Worm (Caenorhabditis elegans): Measurements from ENCODE around the gene srbc-48.

The srbc-48 gene

DNA sequence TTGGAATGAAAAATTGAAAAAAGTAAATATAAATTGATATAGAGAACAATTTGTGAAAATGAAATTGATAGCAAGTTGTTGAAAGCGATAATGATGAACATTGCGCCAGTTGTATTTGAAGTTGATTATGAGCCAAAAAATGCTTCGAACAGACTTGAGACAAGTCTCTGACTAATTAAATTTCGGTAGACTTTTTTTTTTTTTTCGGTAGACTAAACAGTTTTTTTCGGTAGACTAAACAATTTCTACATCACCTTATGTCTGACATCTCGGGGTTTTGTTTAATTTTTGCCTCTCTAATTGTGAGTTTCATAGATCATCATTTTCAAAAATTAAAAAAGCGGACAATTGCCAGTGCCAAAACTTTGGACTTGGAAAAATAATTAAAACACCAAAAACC, 13.5 kb downstream of the srbc-48 start, which contains the start of gene srbc-54:
Gene srbc-54 (minus strand): TSS at position 101 of the 400 bp plus-strand sequence.
- no peak for TF ChIP-seq ceh-8 (GFP tag; optimal IDR thresholded peaks at IDR 0.05)
- TF ChIP-seq mdl-1 (tag; optimal IDR thresholded peaks at IDR 0.05) = no peak
- TF ChIP-seq blmp-1 (tag; optimal IDR thresholded peaks at IDR 0.05) = no peak
- no peak for TF ChIP-seq lin-35 (GFP tag; optimal IDR thresholded peaks at IDR 0.05)
- TF ChIP-seq fkh-10 (GFP tag; optimal IDR thresholded peaks at IDR 0.05) = no peak
- TF ChIP-seq hlh-4 (tag; optimal IDR thresholded peaks at IDR 0.05) = no peak
- no peak for TF ChIP-seq lsy-2 (tag; optimal IDR thresholded peaks at IDR 0.05)
- no peak for TF ChIP-seq mep-1 (tag; optimal IDR thresholded peaks at IDR 0.05)
- no peak for TF ChIP-seq egl-27 (tag; optimal IDR thresholded peaks at IDR 0.05)
- no peak for TF ChIP-seq aha-1 (tag; optimal IDR thresholded peaks at IDR 0.05)
- TF ChIP-seq nhr-47 (tag; optimal IDR thresholded peaks at IDR 0.05) = no peak

DNA sequence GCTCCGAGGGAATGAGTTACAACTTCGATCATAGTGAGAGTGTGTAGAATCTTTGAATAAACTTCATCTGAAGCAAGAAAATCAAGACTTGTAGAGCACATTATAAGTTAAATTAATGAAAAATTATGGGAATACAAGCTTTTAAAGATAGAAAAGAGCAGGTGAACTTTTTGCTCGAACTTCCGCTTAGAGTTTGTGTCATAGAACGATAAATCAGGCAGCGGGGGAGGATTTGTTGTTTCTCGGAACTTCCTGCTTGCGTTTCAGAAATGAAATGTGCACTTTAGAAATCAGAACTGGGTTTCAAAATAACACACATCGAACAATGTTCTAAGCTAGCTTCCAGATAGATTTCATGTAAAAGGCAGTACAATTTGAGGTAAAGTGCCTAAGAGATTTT, 21.0 kb downstream of the srbc-48 start, which contains the start of gene srh-149:
Gene srh-149 (minus strand): TSS at position 101 of the 400 bp plus-strand sequence.
- no peak for TF ChIP-seq pag-3 (tag; optimal IDR thresholded peaks at IDR 0.05; ENCODE audit: borderline replicate concordance, insufficient read depth)
- TF ChIP-seq tlp-1 (tag; optimal IDR thresholded peaks at IDR 0.05) = no peak
- no peak for TF ChIP-seq sptf-1 (tag; optimal IDR thresholded peaks at IDR 0.05)
- TF ChIP-seq hlh-4 (tag; optimal IDR thresholded peaks at IDR 0.05) = peak; percentile 50

DNA sequence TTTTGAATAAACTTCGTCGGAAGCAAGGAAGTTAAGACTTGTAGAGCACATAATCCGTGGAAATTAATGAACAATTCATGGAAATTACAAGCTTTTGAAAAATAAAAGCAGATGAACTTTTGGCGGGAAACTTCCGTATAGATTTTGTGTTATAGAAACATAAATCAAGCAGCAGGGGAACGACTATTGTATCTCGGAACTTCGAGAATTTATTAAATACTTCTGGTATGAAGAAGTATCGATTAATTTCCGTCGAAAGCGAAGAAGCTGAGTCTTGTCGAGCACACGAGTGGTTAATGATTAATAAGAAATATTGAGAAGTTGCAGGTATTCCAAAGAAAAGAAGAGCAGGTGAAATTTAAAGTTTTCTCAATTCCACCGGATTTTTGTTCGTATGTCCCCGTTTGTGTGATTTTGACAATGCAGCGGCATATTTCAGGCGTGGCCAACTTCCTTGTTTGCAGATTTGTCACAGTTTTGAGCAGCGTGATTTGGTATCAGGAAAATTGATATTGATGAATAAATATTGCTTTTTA, 30.3 kb downstream of the srbc-48 start, which contains the start of gene srh-147:
Gene srh-147 (minus strand): TSS at position 51 of the 536 bp plus-strand sequence.
- TF ChIP-seq hlh-4 (tag; optimal IDR thresholded peaks at IDR 0.05) = peak; percentile 92

DNA sequence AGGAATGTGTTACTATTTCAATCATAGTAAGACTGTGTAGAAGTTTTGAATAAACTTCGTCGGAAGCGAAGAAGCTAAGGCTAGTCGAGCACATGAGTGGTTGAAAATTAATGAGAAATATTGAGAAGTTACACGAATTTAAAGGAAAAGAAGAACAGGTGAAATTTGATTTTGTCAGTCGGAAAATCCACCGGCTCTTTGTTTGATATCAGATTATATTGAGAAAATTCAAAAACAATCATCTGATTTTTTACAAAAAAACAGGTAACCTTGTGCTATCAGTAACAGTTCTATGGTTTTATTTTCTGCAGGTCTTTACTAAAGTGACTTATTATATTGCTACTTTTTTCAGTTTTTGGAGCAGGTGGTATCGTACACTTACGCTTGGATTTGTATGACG, 38.2 kb downstream of the srbc-48 start, which contains the start of gene srh-148:
Gene srh-148 (minus strand): TSS at position 101 of the 400 bp plus-strand sequence.
- TF ChIP-seq hlh-4 (tag; optimal IDR thresholded peaks at IDR 0.05) (peak; percentile 20), zag-1 (tag; optimal IDR thresholded peaks at IDR 0.05) (no peak)

DNA sequence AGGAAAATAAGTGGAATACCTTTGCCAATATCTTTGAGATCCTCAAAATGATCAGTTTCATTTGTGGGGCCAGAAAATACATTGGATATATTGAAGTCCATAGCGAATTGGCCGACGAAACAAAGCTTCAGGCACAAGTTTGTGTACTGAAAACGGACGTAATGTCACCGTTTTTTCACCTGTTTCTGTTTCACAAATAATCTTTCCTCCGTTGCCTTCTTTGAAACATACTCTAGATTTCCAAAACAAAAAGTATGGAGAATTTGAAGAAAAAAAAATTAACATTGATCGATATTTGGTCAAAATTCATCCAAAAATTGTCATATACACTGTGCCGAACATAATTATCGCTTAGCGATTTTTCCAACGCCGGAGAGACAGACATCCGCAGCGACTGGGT, 42.5 kb downstream of the srbc-48 start, which contains the start of gene srz-12:
Gene srz-12 (minus strand): TSS at position 101 of the 400 bp plus-strand sequence.
- TF ChIP-seq lin-39 (tag; optimal IDR thresholded peaks at IDR 0.05) (no peak), aly-2 (tag; optimal IDR thresholded peaks at IDR 0.05) (no peak), sptf-1 (tag; optimal IDR thresholded peaks at IDR 0.05) (no peak), unc-30 (tag; optimal IDR thresholded peaks at IDR 0.05) (no peak), zip-4 (GFP tag; optimal IDR thresholded peaks at IDR 0.05) (no peak), nhr-12 (tag; optimal IDR thresholded peaks at IDR 0.05) (no peak), aha-1 (tag; optimal IDR thresholded peaks at IDR 0.05) (no peak), nhr-71 (tag; optimal IDR thresholded peaks at IDR 0.05) (no peak), nhr-76 (tag; optimal IDR thresholded peaks at IDR 0.05) (no peak), C34B4.2 (tag; optimal IDR thresholded peaks at IDR 0.05) (no peak), lin-15B (tag; optimal IDR thresholded peaks at IDR 0.05) (no peak), hlh-17 (GFP tag; optimal IDR thresholded peaks at IDR 0.05; ENCODE audit: borderline replicate concordance) (no peak), nhr-84 (tag; optimal IDR thresholded peaks at IDR 0.05) (no peak), skn-1 (tag; optimal IDR thresholded peaks at IDR 0.05) (no peak), nhr-28 (tag; optimal IDR thresholded peaks at IDR 0.05) (no peak), swsn-7 (tag; optimal IDR thresholded peaks at IDR 0.05) (no peak), dpl-1 (GFP tag; optimal IDR thresholded peaks at IDR 0.05) (no peak)

DNA sequence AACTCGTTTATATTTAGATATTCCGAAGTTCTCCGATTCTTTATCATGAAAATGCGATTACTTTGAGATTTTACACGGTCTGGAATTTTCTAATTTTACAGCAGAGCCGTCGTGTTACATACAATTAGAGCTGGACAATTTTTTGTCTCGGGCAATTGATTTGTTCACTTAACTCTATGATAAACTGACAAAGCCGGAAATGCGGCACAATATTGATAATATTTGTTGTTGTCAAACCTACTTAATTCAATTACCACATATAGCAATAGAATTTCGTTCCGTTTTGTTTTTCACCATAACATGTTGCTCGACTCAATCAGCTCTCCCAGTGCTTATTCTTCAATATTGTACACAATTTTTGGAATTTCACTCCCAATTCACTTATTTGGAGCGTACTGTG, 43.0 kb downstream of the srbc-48 start, which contains the start of gene srh-299:
Gene srh-299 (plus strand): TSS at position 301 of the 400 bp plus-strand sequence.
- TF ChIP-seq lin-14 (GFP tag; optimal IDR thresholded peaks at IDR 0.05) = no peak
- TF ChIP-seq nhr-28 (tag; optimal IDR thresholded peaks at IDR 0.05) = no peak
- no peak for TF ChIP-seq lin-35 (GFP tag; optimal IDR thresholded peaks at IDR 0.05)
- no peak for TF ChIP-seq fos-1 (tag; optimal IDR thresholded peaks at IDR 0.05)
- no peak for TF ChIP-seq egl-13 (tag; optimal IDR thresholded peaks at IDR 0.05)
- no peak for TF ChIP-seq unc-86 (tag; optimal IDR thresholded peaks at IDR 0.05)
- no peak for TF ChIP-seq snpc-4 (tag; optimal IDR thresholded peaks at IDR 0.05)

All from whole organism, L1 larva.